Fruit fly (Drosophila melanogaster) whole organism, embryonic: ENCODE data around the gene Cad88C.

Experiments
- ATbp ChIP-seq: fragments of 200-800 bp; sonication (Bioruptor generic); optimal IDR thresholded peaks from 2 replicates; lab custom pipeline; 2017; ENCODE audit warnings: missing biosample characterization, mild to moderate bottlenecking, missing genetic modification characterization, missing genetic modification reagents
- BEAF-32 ChIP-seq: fragments of 200-800 bp; sonication (Bioruptor generic); optimal IDR thresholded peaks from 3 replicates; lab custom pipeline; 2017; ENCODE audit warnings: missing biosample characterization, missing genetic modification characterization, mild to moderate bottlenecking, moderate library complexity, missing genetic modification reagents
- CG10267 ChIP-seq: fragments of 200-800 bp; sonication (Bioruptor generic); optimal IDR thresholded peaks from 2 replicates; lab custom pipeline; 2018; ENCODE audit warnings: missing biosample characterization, mild to moderate bottlenecking, missing genetic modification characterization, moderate library complexity
- CG13287 ChIP-seq: fragments of 200-800 bp; sonication (Bioruptor generic); IDR thresholded peaks from 2 replicates; pipeline ENCODE4 v1.3.6; 2022; ENCODE audit warnings: missing biosample characterization, missing genetic modification characterization; ENCODE audit not compliant: partially characterized antibody
- CG14710 ChIP-seq: fragments of 200-800 bp; sonication (Bioruptor generic); optimal IDR thresholded peaks from 3 replicates; lab custom pipeline; 2019; ENCODE audit warnings: missing biosample characterization, mild to moderate bottlenecking, missing genetic modification characterization, moderate library complexity
- CG15696 ChIP-seq: fragments of 200-800 bp; sonication (Bioruptor generic); optimal IDR thresholded peaks from 2 replicates; lab custom pipeline; 2019; ENCODE audit warnings: missing biosample characterization, mild to moderate bottlenecking, missing genetic modification characterization, moderate library complexity
- CG1647 ChIP-seq: fragments of 200-800 bp; sonication (Bioruptor generic); optimal IDR thresholded peaks from 3 replicates; lab custom pipeline; 2016; ENCODE audit warnings: missing biosample characterization, missing genetic modification characterization
- CG17385 ChIP-seq: fragments of 200-800 bp; sonication (Bioruptor generic); optimal IDR thresholded peaks from 3 replicates; lab custom pipeline; 2018; ENCODE audit warnings: missing biosample characterization, mild to moderate bottlenecking, missing genetic modification characterization
- CG18262 ChIP-seq: fragments of 200-800 bp; optimal IDR thresholded peaks from 3 replicates; lab custom pipeline; 2019; ENCODE audit warnings: missing biosample characterization, mild to moderate bottlenecking, missing genetic modification characterization, moderate library complexity
- CG2116 ChIP-seq: fragments of 200-800 bp; sonication (Bioruptor generic); optimal IDR thresholded peaks from 3 replicates; lab custom pipeline; 2018; ENCODE audit warnings: missing biosample characterization, mild to moderate bottlenecking, missing genetic modification characterization
- CG2712 ChIP-seq: fragments of 200-800 bp; optimal IDR thresholded peaks from 3 replicates; lab custom pipeline; 2019; ENCODE audit warnings: missing biosample characterization, mild to moderate bottlenecking, missing genetic modification characterization, moderate library complexity
- CG34224 ChIP-seq: fragments of 200-800 bp; sonication (Bioruptor generic); IDR thresholded peaks from 3 replicates; pipeline ENCODE4 v1.3.6; 2022; ENCODE audit warnings: missing biosample characterization, missing genetic modification characterization; ENCODE audit not compliant: partially characterized antibody
- CG4617 ChIP-seq: fragments of 200-800 bp; sonication (Bioruptor generic); optimal IDR thresholded peaks from 3 replicates; lab custom pipeline; 2016; ENCODE audit warnings: missing biosample characterization, missing genetic modification characterization, borderline replicate concordance
- CG5245 ChIP-seq: fragments of 200-800 bp; sonication (Bioruptor generic); optimal IDR thresholded peaks from 3 replicates; lab custom pipeline; 2016; ENCODE audit warnings: missing biosample characterization, missing genetic modification characterization
- CG6689 ChIP-seq: fragments of 200-800 bp; sonication (Bioruptor generic); IDR thresholded peaks from 2 replicates; pipeline ENCODE4 v1.3.6; 2022; ENCODE audit warnings: missing biosample characterization, missing genetic modification characterization
- CG6854 ChIP-seq: fragments of 200-800 bp; sonication (Bioruptor generic); optimal IDR thresholded peaks from 3 replicates; lab custom pipeline; 2017; ENCODE audit warnings: missing biosample characterization, mild to moderate bottlenecking, missing genetic modification characterization
- CG9797 ChIP-seq: fragments of 200-800 bp; sonication (Bioruptor generic); optimal IDR thresholded peaks from 3 replicates; lab custom pipeline; 2018; ENCODE audit warnings: missing biosample characterization, mild to moderate bottlenecking, missing genetic modification characterization
- Dll ChIP-seq: fragments of 200-800 bp; sonication (Bioruptor generic); IDR thresholded peaks from 4 replicates; pipeline ENCODE4 v1.3.6; 2022; ENCODE audit warnings: missing biosample characterization, missing genetic modification characterization; ENCODE audit not compliant: partially characterized antibody
- Doc3 ChIP-seq: fragments of 200-800 bp; sonication (Bioruptor generic); IDR thresholded peaks from 3 replicates; pipeline ENCODE4 v1.3.6; 2022; ENCODE audit warnings: missing biosample characterization, missing genetic modification characterization; ENCODE audit not compliant: partially characterized antibody
- Dp ChIP-seq: fragments of 200-800 bp; sonication (Bioruptor generic); optimal IDR thresholded peaks from 2 replicates; lab custom pipeline; 2018; ENCODE audit warnings: missing biosample characterization, mild to moderate bottlenecking, missing genetic modification characterization, moderate library complexity
- Dref ChIP-seq: fragments of 200-800 bp; sonication (Bioruptor generic); IDR thresholded peaks from 2 replicates; pipeline ENCODE4 v1.3.6; 2022; ENCODE audit warnings: missing biosample characterization, missing genetic modification characterization
- E2f2 ChIP-seq: fragments of 200-800 bp; sonication (Bioruptor generic); IDR thresholded peaks from 2 replicates; pipeline ENCODE4 v1.3.6; 2022; ENCODE audit warnings: missing biosample characterization, missing genetic modification characterization
- H2.0 ChIP-seq: fragments of 200-800 bp; sonication (Bioruptor generic); IDR thresholded peaks from 2 replicates; pipeline ENCODE4 v1.3.6; 2022; ENCODE audit warnings: missing biosample characterization, missing genetic modification characterization
- Hr39 ChIP-seq: fragments of >200 bp; optimal IDR thresholded peaks from 2 replicates; lab custom pipeline; 2017
- Jarid2 ChIP-seq: fragments of 200-800 bp; sonication (Bioruptor generic); optimal IDR thresholded peaks from 3 replicates; lab custom pipeline; 2017; ENCODE audit warnings: mild to moderate bottlenecking, missing biosample characterization, missing genetic modification reagents, missing genetic modification characterization
- MESR4 ChIP-seq: fragments of 200-800 bp; sonication (Bioruptor generic); optimal IDR thresholded peaks from 2 replicates; lab custom pipeline; 2018; ENCODE audit warnings: missing biosample characterization, mild to moderate bottlenecking, missing genetic modification characterization, moderate library complexity
- Mad ChIP-seq: fragments of 200-800 bp; sonication (Bioruptor generic); optimal IDR thresholded peaks from 2 replicates; lab custom pipeline; 2016; ENCODE audit warnings: missing biosample characterization, missing genetic modification characterization
- Scr ChIP-seq: fragments of 200-800 bp; sonication (Bioruptor generic); IDR thresholded peaks from 2 replicates; pipeline ENCODE4 v1.3.6; 2022; ENCODE audit warnings: missing biosample characterization, missing genetic modification characterization; ENCODE audit not compliant: partially characterized antibody
- Sry-δ ChIP-seq: fragments of 200-800 bp; sonication (Bioruptor generic); optimal IDR thresholded peaks from 2 replicates; lab custom pipeline; 2016; ENCODE audit warnings: missing biosample characterization, missing genetic modification characterization
- ac ChIP-seq: fragments of 200-800 bp; sonication (Bioruptor generic); optimal IDR thresholded peaks from 3 replicates; lab custom pipeline; 2017; ENCODE audit warnings: missing biosample characterization, mild to moderate bottlenecking, missing genetic modification characterization
- chm ChIP-seq: fragments of 200-800 bp; sonication (Bioruptor generic); IDR thresholded peaks from 2 replicates; pipeline ENCODE4 v1.3.6; 2022; ENCODE audit warnings: missing biosample characterization, missing genetic modification characterization
- dan ChIP-seq: fragments of 200-800 bp; sonication (Bioruptor generic); IDR thresholded peaks from 2 replicates; pipeline ENCODE4 v1.3.6; 2022; ENCODE audit warnings: missing biosample characterization, missing genetic modification characterization
- ems ChIP-seq: fragments of 200-800 bp; sonication (Bioruptor generic); optimal IDR thresholded peaks from 3 replicates; lab custom pipeline; 2016; ENCODE audit warnings: missing biosample characterization, missing genetic modification characterization
- gcm2 ChIP-seq: fragments of 200-800 bp; sonication (Bioruptor generic); optimal IDR thresholded peaks from 2 replicates; lab custom pipeline; 2016; ENCODE audit warnings: missing biosample characterization, missing genetic modification characterization
- gfzf ChIP-seq: fragments of 200-800 bp; sonication (Bioruptor generic); optimal IDR thresholded peaks from 2 replicates; lab custom pipeline; 2016; ENCODE audit warnings: missing biosample characterization, mild to moderate bottlenecking, missing genetic modification characterization, moderate library complexity
- ind ChIP-seq: fragments of 200-800 bp; sonication (Bioruptor generic); optimal IDR thresholded peaks from 3 replicates; lab custom pipeline; 2016; ENCODE audit warnings: missing biosample characterization, missing genetic modification characterization
- kni ChIP-seq: fragments of 200-800 bp; sonication (Bioruptor generic); optimal IDR thresholded peaks from 3 replicates; lab custom pipeline; 2017; ENCODE audit warnings: mild to moderate bottlenecking, missing biosample characterization, missing genetic modification reagents, missing genetic modification characterization
- lola ChIP-seq, 3 experiments: fragments of >200 bp in 2 of 3; fragments of 200-800 bp in 1 of 3; sonication (Bioruptor generic) in 1 of 3; optimal IDR thresholded peaks; 2 replicates each; lab custom pipeline; 2017 to 2019; ENCODE audit warnings: missing biosample characterization in 3 of 3, missing genetic modification characterization in 3 of 3, mild to moderate bottlenecking in 1 of 3, moderate library complexity in 1 of 3
- mirr ChIP-seq: fragments of 200-800 bp; sonication (Bioruptor generic); optimal IDR thresholded peaks from 3 replicates; lab custom pipeline; 2018; ENCODE audit warnings: missing biosample characterization, mild to moderate bottlenecking, missing genetic modification characterization
- pfk ChIP-seq: fragments of 200-800 bp; sonication (Bioruptor generic); optimal IDR thresholded peaks from 2 replicates; lab custom pipeline; 2018; ENCODE audit warnings: missing biosample characterization, mild to moderate bottlenecking, missing genetic modification characterization, moderate library complexity
- pita ChIP-seq: fragments of 200-800 bp; sonication (Bioruptor generic); optimal IDR thresholded peaks from 2 replicates; lab custom pipeline; 2017; ENCODE audit warnings: missing biosample characterization, mild to moderate bottlenecking, missing genetic modification characterization
- pzg ChIP-seq: fragments of 200-800 bp; sonication (Bioruptor generic); optimal IDR thresholded peaks from 3 replicates; lab custom pipeline; 2018; ENCODE audit warnings: missing biosample characterization, mild to moderate bottlenecking, missing genetic modification characterization, moderate library complexity
- stwl ChIP-seq: fragments of 200-800 bp; sonication (Bioruptor generic); optimal IDR thresholded peaks from 3 replicates; lab custom pipeline; 2018; ENCODE audit warnings: missing biosample characterization, mild to moderate bottlenecking, missing genetic modification characterization, moderate library complexity
- trem ChIP-seq: fragments of 200-800 bp; optimal IDR thresholded peaks from 3 replicates; lab custom pipeline; 2019; ENCODE audit warnings: missing biosample characterization, mild to moderate bottlenecking, missing genetic modification characterization, moderate library complexity
- unc-4 ChIP-seq: fragments of 200-800 bp; sonication (Bioruptor generic); IDR thresholded peaks from 2 replicates; pipeline ENCODE4 v1.3.6; 2022; ENCODE audit warnings: missing biosample characterization, missing genetic modification characterization; ENCODE audit not compliant: partially characterized antibody
- vnd ChIP-seq: fragments of 200-800 bp; sonication (Bioruptor generic); IDR thresholded peaks from 3 replicates; pipeline ENCODE4 v1.3.6; 2022; ENCODE audit warnings: missing biosample characterization, missing genetic modification characterization; ENCODE audit not compliant: partially characterized antibody
- zfh2 ChIP-seq: fragments of 200-800 bp; sonication (Bioruptor generic); optimal IDR thresholded peaks from 2 replicates; lab custom pipeline; 2016; ENCODE audit warnings: missing biosample characterization, missing genetic modification characterization

The Cad88C gene

dm6 chr3R:14659354-14659804 lies 29.1 kb downstream of the Cad88C start, which contains the start of gene Hexim (continued):
- peak; percentile 17 for TF ChIP-seq CG18262 (tag; lab: Kevin White, UChicago)
- no peak for TF ChIP-seq H2.0 (GFP tag; lab: Robert Waterston, UW)
- TF ChIP-seq CG6689 (GFP tag; lab: Robert Waterston, UW): no peak
- no peak for TF ChIP-seq pita (GFP tag; lab: Kevin White, UChicago)
- no peak for TF ChIP-seq mirr (GFP tag; lab: Kevin White, UChicago)
- peak; percentile 20 for TF ChIP-seq Jarid2 (GFP tag; lab: Kevin White, UChicago)
- peak; percentile 19 for TF ChIP-seq CG2712
- TF ChIP-seq dan (GFP tag; lab: Robert Waterston, UW): no peak
- peak; percentile 19 for TF ChIP-seq Mad
- TF ChIP-seq Hr39 (lab: Kevin White, UChicago): no peak
- TF ChIP-seq kni (GFP tag; lab: Kevin White, UChicago): peak; percentile 9
- peak; percentile 19; the same call in 1 of the 3 replicates for TF ChIP-seq CG34224
- TF ChIP-seq, all 482 proteins: peak for 74

- TF ChIP-seq Sry-δ: peak; percentile 4
- no peak for TF ChIP-seq ATbp (GFP tag; lab: Kevin White, UChicago)
- peak; percentile 80 for TF ChIP-seq CG2116
- peak; percentile 27 for TF ChIP-seq BEAF-32 (GFP tag; lab: Kevin White, UChicago)
- no peak for TF ChIP-seq CG5245 (GFP tag; lab: Kevin White, UChicago)
- TF ChIP-seq ind (GFP tag; lab: Kevin White, UChicago): no peak
- TF ChIP-seq CG15696: no peak
- TF ChIP-seq unc-4: peak; percentile 35; the same call in 1 of the 2 replicates
- TF ChIP-seq chm (GFP tag; lab: Robert Waterston, UW): no peak
- TF ChIP-seq CG4617: peak; percentile 25
- no peak for TF ChIP-seq CG6854 (GFP tag; lab: Kevin White, UChicago)
- peak; percentile 76 for TF ChIP-seq stwl
- TF ChIP-seq CG1647 (GFP tag; lab: Kevin White, UChicago): no peak
- peak; percentile 28 for TF ChIP-seq CG10267 (tag; lab: Kevin White, UChicago)
- TF ChIP-seq CG17385 (GFP tag; lab: Kevin White, UChicago): peak; percentile 92
- peak; percentile 31 for TF ChIP-seq CG9797 (GFP tag; lab: Kevin White, UChicago)
- peak; percentile 38 for TF ChIP-seq trem (tag; lab: Kevin White, UChicago)
- TF ChIP-seq lola (GFP tag; optimal IDR thresholded peaks at IDR 0.05; lab: Kevin White, UChicago): no peak
- TF ChIP-seq Dp (GFP tag; lab: Kevin White, UChicago): peak; percentile 54
- peak; percentile 30 for TF ChIP-seq MESR4 (GFP tag; lab: Kevin White, UChicago)
- TF ChIP-seq Doc3 (GFP tag; lab: Robert Waterston, UW): 0 out of 3 replicates have a peak, but pooled peaks have one; percentile 13
- TF ChIP-seq Dll: peak; percentile 49; the same call in 1 of the 4 replicates
- peak; percentile 45 for TF ChIP-seq gfzf (GFP tag; lab: Kevin White, UChicago)
- peak; percentile 64 for TF ChIP-seq E2f2
- TF ChIP-seq Dref: peak; percentile 61
- TF ChIP-seq pfk: no peak
- TF ChIP-seq gcm2 (GFP tag; lab: Kevin White, UChicago): no peak
- TF ChIP-seq vnd (GFP tag; lab: Robert Waterston, UW): 0 out of 3 replicates have a peak, but pooled peaks have one; percentile 36
- TF ChIP-seq CG14710: peak; percentile 99
- peak; percentile 60 for TF ChIP-seq CG13287
- no peak for TF ChIP-seq zfh2 (GFP tag; lab: Kevin White, UChicago)
- TF ChIP-seq CG34224: 0 out of 3 replicates have a peak, but pooled peaks have one; percentile 28
- TF ChIP-seq ac: no peak
- TF ChIP-seq ems (GFP tag; lab: Kevin White, UChicago): no peak
- TF ChIP-seq pzg (GFP tag; lab: Kevin White, UChicago): peak; percentile 12
- TF ChIP-seq Scr: peak; percentile 38
Observed at dm6 chr3R:14662989-14663500, 32.8 kb downstream of the Cad88C start, which contains the start of the genes Rad17 and BigH1. Gene Rad17 (minus strand): TSS chr3R:14663197. Gene BigH1 (plus strand): TSS chr3R:14663450.
